Fruit fly (Drosophila melanogaster) whole organism, embryonic: ENCODE measurements around the gene Polr1F.

Experiments
- BEAF-32 ChIP-seq: fragments of 200-800 bp; sonication (Bioruptor generic); optimal IDR thresholded peaks from 3 replicates; lab custom pipeline; 2017; ENCODE audit warnings: missing biosample characterization, missing genetic modification characterization, mild to moderate bottlenecking, moderate library complexity, missing genetic modification reagents
- CG10267 ChIP-seq: fragments of 200-800 bp; sonication (Bioruptor generic); optimal IDR thresholded peaks from 2 replicates; lab custom pipeline; 2018; ENCODE audit warnings: missing biosample characterization, mild to moderate bottlenecking, missing genetic modification characterization, moderate library complexity
- CG10431 ChIP-seq: fragments of 200-800 bp; sonication (Bioruptor generic); optimal IDR thresholded peaks from 3 replicates; lab custom pipeline; 2018; ENCODE audit warnings: missing biosample characterization, mild to moderate bottlenecking, missing genetic modification characterization
- CG11723 ChIP-seq: fragments of 200-800 bp; sonication (Bioruptor generic); optimal IDR thresholded peaks from 2 replicates; lab custom pipeline; 2017; ENCODE audit warnings: missing biosample characterization, mild to moderate bottlenecking, missing genetic modification characterization
- CG13775 ChIP-seq: fragments of 200-800 bp; sonication (Bioruptor generic); optimal IDR thresholded peaks from 3 replicates; lab custom pipeline; 2017; ENCODE audit warnings: missing biosample characterization, mild to moderate bottlenecking, missing genetic modification characterization
- CG15073 ChIP-seq: fragments of 200-800 bp; sonication (Bioruptor generic); optimal IDR thresholded peaks from 2 replicates; lab custom pipeline; 2016; ENCODE audit warnings: missing biosample characterization, missing genetic modification characterization
- CG1602 ChIP-seq: fragments of 200-800 bp; sonication (Bioruptor generic); optimal IDR thresholded peaks from 3 replicates; lab custom pipeline; 2016; ENCODE audit warnings: missing biosample characterization, missing genetic modification characterization
- CG18476 ChIP-seq: fragments of 200-800 bp; sonication (Bioruptor generic); optimal IDR thresholded peaks from 2 replicates; lab custom pipeline; 2016; ENCODE audit warnings: missing biosample characterization, mild to moderate bottlenecking, missing genetic modification characterization
- CG2712 ChIP-seq: fragments of 200-800 bp; optimal IDR thresholded peaks from 3 replicates; lab custom pipeline; 2019; ENCODE audit warnings: missing biosample characterization, mild to moderate bottlenecking, missing genetic modification characterization, moderate library complexity
- CG3847 ChIP-seq: fragments of 200-800 bp; sonication (Bioruptor generic); IDR thresholded peaks from 2 replicates; pipeline ENCODE4 v1.3.6; 2022; ENCODE audit warnings: missing biosample characterization, missing genetic modification characterization
- CG9437 ChIP-seq: fragments of 200-800 bp; sonication (Bioruptor generic); optimal IDR thresholded peaks from 2 replicates; lab custom pipeline; 2018; ENCODE audit warnings: missing biosample characterization, mild to moderate bottlenecking, missing genetic modification characterization
- Chrac-16 ChIP-seq: fragments of 200-800 bp; sonication (Bioruptor generic); optimal IDR thresholded peaks from 3 replicates; lab custom pipeline; 2016; ENCODE audit warnings: missing biosample characterization, missing genetic modification characterization
- Dp ChIP-seq: fragments of 200-800 bp; sonication (Bioruptor generic); optimal IDR thresholded peaks from 2 replicates; lab custom pipeline; 2018; ENCODE audit warnings: missing biosample characterization, mild to moderate bottlenecking, missing genetic modification characterization, moderate library complexity
- E2f1 ChIP-seq: fragments of 200-800 bp; sonication (Bioruptor generic); IDR thresholded peaks from 2 replicates; pipeline ENCODE4 v1.3.6; 2022; ENCODE audit warnings: missing biosample characterization, missing genetic modification characterization
- Eip74EF ChIP-seq, 2 experiments: fragments of 200-800 bp in 1 of 2; fragments of >200 bp in 1 of 2; sonication (Bioruptor generic) in 1 of 2; optimal IDR thresholded peaks; 2 replicates each; lab custom pipeline; 2017 to 2019; ENCODE audit warnings: missing biosample characterization in 2 of 2, missing genetic modification characterization in 2 of 2, mild to moderate bottlenecking in 1 of 2, moderate library complexity in 1 of 2
- H2.0 ChIP-seq: fragments of 200-800 bp; sonication (Bioruptor generic); IDR thresholded peaks from 2 replicates; pipeline ENCODE4 v1.3.6; 2022; ENCODE audit warnings: missing biosample characterization, missing genetic modification characterization
- HHEX ChIP-seq: fragments of 200-800 bp; sonication (Bioruptor generic); optimal IDR thresholded peaks from 3 replicates; lab custom pipeline; 2017; ENCODE audit warnings: missing biosample characterization, mild to moderate bottlenecking, missing genetic modification characterization, missing genetic modification reagents
- HmgZ ChIP-seq: fragments of 200-800 bp; sonication (Bioruptor generic); optimal IDR thresholded peaks from 2 replicates; lab custom pipeline; 2018; ENCODE audit warnings: missing biosample characterization, mild to moderate bottlenecking, missing genetic modification characterization
- Hsf ChIP-seq: fragments of 200-800 bp; sonication (Bioruptor generic); optimal IDR thresholded peaks from 3 replicates; lab custom pipeline; 2016; ENCODE audit warnings: missing biosample characterization, missing genetic modification characterization
- MBD-R2 ChIP-seq: fragments of 200-800 bp; sonication (Bioruptor generic); IDR thresholded peaks from 2 replicates; pipeline ENCODE4 v1.3.6; 2022; ENCODE audit warnings: missing biosample characterization, missing genetic modification characterization
- MTF-1 ChIP-seq: fragments of 200-800 bp; sonication (Bioruptor generic); optimal IDR thresholded peaks from 2 replicates; lab custom pipeline; 2018; ENCODE audit warnings: missing biosample characterization, mild to moderate bottlenecking, missing genetic modification characterization, borderline replicate concordance
- Neu2 ChIP-seq: fragments of 200-800 bp; sonication (Bioruptor generic); optimal IDR thresholded peaks from 3 replicates; lab custom pipeline; 2016; ENCODE audit warnings: missing biosample characterization, missing genetic modification characterization, borderline replicate concordance
- TFAM ChIP-seq: fragments of 200-800 bp; sonication (Bioruptor generic); optimal IDR thresholded peaks from 2 replicates; lab custom pipeline; 2017; ENCODE audit warnings: missing biosample characterization, missing genetic modification characterization, inconsistent platforms
- bigmax ChIP-seq: fragments of 200-800 bp; sonication (Bioruptor generic); optimal IDR thresholded peaks from 2 replicates; lab custom pipeline; 2018; ENCODE audit warnings: missing biosample characterization, mild to moderate bottlenecking, missing genetic modification characterization
- chn ChIP-seq: fragments of 200-800 bp; sonication (Bioruptor generic); optimal IDR thresholded peaks from 2 replicates; lab custom pipeline; 2016; ENCODE audit warnings: missing biosample characterization, missing genetic modification characterization
- croc ChIP-seq: fragments of 200-800 bp; sonication (Bioruptor generic); conservative IDR thresholded peaks from 3 replicates; pipeline ENCODE4 v1.3.6; 2022; ENCODE audit warnings: missing biosample characterization, missing genetic modification characterization
- cwo ChIP-seq: fragments of 200-800 bp; sonication (Bioruptor generic); optimal IDR thresholded peaks from 3 replicates; lab custom pipeline; 2017; ENCODE audit warnings: missing biosample characterization, missing genetic modification characterization, mild to moderate bottlenecking, moderate library complexity, missing genetic modification reagents
- danr ChIP-seq: fragments of 200-800 bp; sonication (Bioruptor generic); IDR thresholded peaks from 2 replicates; pipeline ENCODE4 v1.3.6; 2022; ENCODE audit warnings: missing biosample characterization, missing genetic modification characterization
- dmrt11E ChIP-seq: fragments of 200-800 bp; sonication (Bioruptor generic); optimal IDR thresholded peaks from 3 replicates; lab custom pipeline; 2018; ENCODE audit warnings: missing biosample characterization, mild to moderate bottlenecking, missing genetic modification characterization, moderate library complexity
- dpn ChIP-seq, 2 experiments: fragments of 200-800 bp; sonication (Bioruptor generic); optimal IDR thresholded peaks; 3 replicates each; lab custom pipeline; 2016; ENCODE audit warnings: missing biosample characterization in 2 of 2, missing genetic modification characterization in 2 of 2
- ftz-f1 ChIP-seq: fragments of 200-800 bp; sonication (Bioruptor generic); optimal IDR thresholded peaks from 2 replicates; lab custom pipeline; 2016; ENCODE audit warnings: missing biosample characterization, missing genetic modification characterization
- kah ChIP-seq: fragments of 200-800 bp; sonication (Bioruptor generic); optimal IDR thresholded peaks from 2 replicates; lab custom pipeline; 2018; ENCODE audit warnings: missing biosample characterization, mild to moderate bottlenecking, missing genetic modification characterization
- mam ChIP-seq: fragments of 200-800 bp; sonication (Bioruptor generic); optimal IDR thresholded peaks from 3 replicates; lab custom pipeline; 2016; ENCODE audit warnings: missing biosample characterization, missing genetic modification characterization
- mld ChIP-seq: fragments of 200-800 bp; sonication (Bioruptor generic); IDR thresholded peaks from 3 replicates; pipeline ENCODE4 v1.3.6; 2022; ENCODE audit warnings: missing biosample characterization, missing genetic modification characterization; ENCODE audit not compliant: partially characterized antibody
- nerfin-1 ChIP-seq: fragments of 200-800 bp; sonication (Bioruptor generic); optimal IDR thresholded peaks from 3 replicates; lab custom pipeline; 2019; ENCODE audit warnings: missing biosample characterization, mild to moderate bottlenecking, missing genetic modification characterization, moderate library complexity
- oc ChIP-seq: fragments of 200-800 bp; sonication (Bioruptor generic); optimal IDR thresholded peaks from 2 replicates; lab custom pipeline; 2018; ENCODE audit warnings: missing biosample characterization, mild to moderate bottlenecking, missing genetic modification characterization, moderate library complexity
- peb ChIP-seq: fragments of 200-800 bp; sonication (Bioruptor generic); IDR thresholded peaks from 2 replicates; pipeline ENCODE4 v1.3.6; 2022; ENCODE audit warnings: missing biosample characterization, missing genetic modification characterization
- phol ChIP-seq: fragments of 200-800 bp; sonication (Bioruptor generic); optimal IDR thresholded peaks from 3 replicates; lab custom pipeline; 2018; ENCODE audit warnings: missing biosample characterization, mild to moderate bottlenecking, missing genetic modification characterization, moderate library complexity
- sd ChIP-seq: fragments of 200-800 bp; sonication (Bioruptor generic); optimal IDR thresholded peaks from 3 replicates; lab custom pipeline; 2018; ENCODE audit warnings: missing biosample characterization, mild to moderate bottlenecking, missing genetic modification characterization, moderate library complexity
- slp2 ChIP-seq: fragments of 200-800 bp; sonication (Bioruptor generic); optimal IDR thresholded peaks from 2 replicates; lab custom pipeline; 2016; ENCODE audit warnings: missing biosample characterization, missing genetic modification characterization
- tin ChIP-seq: fragments of 200-800 bp; sonication (Bioruptor generic); optimal IDR thresholded peaks from 3 replicates; lab custom pipeline; 2016; ENCODE audit warnings: missing biosample characterization, missing genetic modification characterization
- trem ChIP-seq: fragments of 200-800 bp; optimal IDR thresholded peaks from 3 replicates; lab custom pipeline; 2019; ENCODE audit warnings: missing biosample characterization, mild to moderate bottlenecking, missing genetic modification characterization, moderate library complexity
- yki ChIP-seq: fragments of >200 bp; optimal IDR thresholded peaks from 3 replicates; lab custom pipeline; 2018
- zfh1 ChIP-seq: fragments of 200-800 bp; sonication (Bioruptor generic); IDR thresholded peaks from 3 replicates; pipeline ENCODE4 v1.3.6; 2022; ENCODE audit warnings: missing biosample characterization, missing genetic modification characterization

Polr1F gene

dm6 chr2L:6918517-6919202 is 11.0 kb upstream of the Polr1F start, which contains the start of gene nop5 (continued):
- no peak for TF ChIP-seq TFAM (GFP tag; lab: Kevin White, UChicago)
- TF ChIP-seq CG9437 = peak; percentile 81
- peak; percentile 81 for TF ChIP-seq CG10431 (GFP tag; lab: Kevin White, UChicago)
- peak; percentile 36 for TF ChIP-seq trem
- peak; percentile 88 for TF ChIP-seq cwo
- TF ChIP-seq CG18476 (GFP tag; lab: Kevin White, UChicago) = peak; percentile 11
- no peak for TF ChIP-seq HmgZ (tag; lab: Kevin White, UChicago)
- no peak for TF ChIP-seq yki (lab: Kevin White, UChicago)
- no peak for TF ChIP-seq CG15073 (GFP tag; lab: Kevin White, UChicago)
- no peak for TF ChIP-seq peb (GFP tag; lab: Robert Waterston, UW)
- no peak for TF ChIP-seq mld (GFP tag; lab: Robert Waterston, UW)
- no peak for TF ChIP-seq slp2 (GFP tag; lab: Kevin White, UChicago)
- TF ChIP-seq ftz-f1 (GFP tag; lab: Kevin White, UChicago) = peak; percentile 44
- TF ChIP-seq zfh1 (GFP tag; lab: Robert Waterston, UW) = 0 out of 3 replicates have a peak, but pooled peaks have one; percentile 8
- no peak for TF ChIP-seq Neu2
- TF ChIP-seq BEAF-32 (GFP tag; lab: Kevin White, UChicago) = no peak
- peak; percentile 73 for TF ChIP-seq CG13775 (GFP tag; lab: Kevin White, UChicago)
- no peak for TF ChIP-seq CG11723 (GFP tag; lab: Kevin White, UChicago)
- peak; percentile 28; the same call in 2 of the 3 replicates for TF ChIP-seq croc (GFP tag; lab: Robert Waterston, UW)
- TF ChIP-seq Eip74EF (GFP tag; optimal IDR thresholded peaks at IDR 0.05; lab: Kevin White, UChicago) = peak in 1 of 2 experiments; percentile 67
- TF ChIP-seq E2f1 (GFP tag; lab: Robert Waterston, UW) = 0 out of 2 replicates have a peak, but pooled peaks have one; percentile 22
- TF ChIP-seq kah = peak; percentile 33
- peak; percentile 83 for TF ChIP-seq CG2712 (tag; lab: Kevin White, UChicago)
- peak; percentile 69 for TF ChIP-seq CG10267
- no peak for TF ChIP-seq CG3847
- TF ChIP-seq Chrac-16 (GFP tag; lab: Kevin White, UChicago) = peak; percentile 33
- no peak for TF ChIP-seq chn
- TF ChIP-seq MBD-R2 (GFP tag; lab: Robert Waterston, UW) = 0 out of 2 replicates have a peak, but pooled peaks have one; percentile 7
- peak; percentile 44 for TF ChIP-seq sd (tag; lab: Kevin White, UChicago)
- TF ChIP-seq MTF-1 (GFP tag; lab: Kevin White, UChicago) = no peak
- TF ChIP-seq danr (GFP tag; lab: Robert Waterston, UW) = no peak
- TF ChIP-seq HHEX (GFP tag; lab: Kevin White, UChicago) = peak; percentile 78
- peak; percentile 72 for TF ChIP-seq nerfin-1 (tag; lab: Kevin White, UChicago)
- peak; percentile 4 to 40 for TF ChIP-seq dpn (GFP tag; optimal IDR thresholded peaks at IDR 0.05; lab: Kevin White, UChicago)
- no peak for TF ChIP-seq Hsf (GFP tag; lab: Kevin White, UChicago)
- TF ChIP-seq tin (GFP tag; lab: Kevin White, UChicago) = peak; percentile 35
- peak; percentile 47 for TF ChIP-seq CG1602 (GFP tag; lab: Kevin White, UChicago)
- TF ChIP-seq Dp (GFP tag; lab: Kevin White, UChicago) = peak; percentile 10
- no peak for TF ChIP-seq mam (GFP tag; lab: Kevin White, UChicago)
- peak; percentile 69 for TF ChIP-seq phol (tag; lab: Kevin White, UChicago)
- TF ChIP-seq bigmax = peak; percentile 93
- no peak for TF ChIP-seq oc (tag; lab: Kevin White, UChicago)
- TF ChIP-seq H2.0 (GFP tag; lab: Robert Waterston, UW) = no peak
- peak; percentile 76 for TF ChIP-seq dmrt11E
